Fruit fly (Drosophila melanogaster) whole organism, prepupa: ENCODE measurements around the gene Txl.

ENCODE experiments used
- CG16779 ChIP-seq: fragments of 200-800 bp; sonication (Bioruptor generic); optimal IDR thresholded peaks from 3 replicates; lab custom pipeline; 2017; ENCODE audit warnings: missing biosample characterization, mild to moderate bottlenecking, missing genetic modification characterization
- CG6854 ChIP-seq: fragments of 200-800 bp; sonication (Bioruptor generic); optimal IDR thresholded peaks from 2 replicates; lab custom pipeline; 2017; ENCODE audit warnings: missing biosample characterization, mild to moderate bottlenecking, missing genetic modification characterization
- dac ChIP-seq: fragments of 200-800 bp; sonication (Bioruptor generic); optimal IDR thresholded peaks from 2 replicates; lab custom pipeline; 2017; ENCODE audit warnings: missing biosample characterization, mild to moderate bottlenecking, missing genetic modification characterization
- svp ChIP-seq: fragments of 200-800 bp; sonication (Bioruptor generic); peaks from one replicate; lab custom pipeline; 2016; ENCODE audit warnings: missing biosample characterization, missing genetic modification characterization
- vri ChIP-seq: fragments of 200-800 bp; sonication (Bioruptor generic); optimal IDR thresholded peaks from 3 replicates; lab custom pipeline; 2016; ENCODE audit warnings: missing biosample characterization, mild to moderate bottlenecking, missing genetic modification characterization

- no peak for TF ChIP-seq dac (GFP tag; lab: Kevin White, UChicago)
- no peak for TF ChIP-seq svp (GFP tag; lab: Kevin White, UChicago)
- TF ChIP-seq CG16779 (tag; lab: Kevin White, UChicago) = no peak
- peak; percentile 24 for TF ChIP-seq CG6854 (GFP tag; lab: Kevin White, UChicago)
- no peak for TF ChIP-seq vri
Observed at dm6 chr3L:5802063-5802531, 36.5 kb downstream of the Txl start.
